Fruit fly (Drosophila melanogaster) whole organism, pupa: Measurements from ENCODE around the gene CG33178.

Source experiments
- CG17806 ChIP-seq: fragments of 200-800 bp; sonication (Bioruptor generic); optimal IDR thresholded peaks from 2 replicates; lab custom pipeline; 2018; ENCODE audit warnings: missing biosample characterization, mild to moderate bottlenecking, missing genetic modification characterization, moderate library complexity
- CG8301 ChIP-seq: fragments of 200-800 bp; sonication (Bioruptor generic); optimal IDR thresholded peaks from 2 replicates; lab custom pipeline; 2018; ENCODE audit warnings: missing biosample characterization, mild to moderate bottlenecking, missing genetic modification characterization
- CG9948 ChIP-seq: fragments of 200-800 bp; sonication (Bioruptor generic); optimal IDR thresholded peaks from 2 replicates; lab custom pipeline; 2018; ENCODE audit warnings: missing biosample characterization, mild to moderate bottlenecking, missing genetic modification characterization, moderate library complexity
- EcR ChIP-seq: fragments of 200-800 bp; sonication (Bioruptor generic); optimal IDR thresholded peaks from 3 replicates; lab custom pipeline; 2019; ENCODE audit warnings: missing biosample characterization, missing genetic modification characterization, mild to moderate bottlenecking, moderate library complexity, missing genetic modification reagents
- Ets98B ChIP-seq: fragments of 200-800 bp; sonication (Bioruptor generic); IDR thresholded peaks from 2 replicates; pipeline ENCODE4 v1.3.6; 2022; ENCODE audit warnings: missing biosample characterization, missing genetic modification characterization
- Pif1A ChIP-seq: fragments of 200-800 bp; sonication (Bioruptor generic); optimal IDR thresholded peaks from 3 replicates; lab custom pipeline; 2016; ENCODE audit warnings: missing biosample characterization, missing genetic modification characterization
- Pif1B ChIP-seq: fragments of 200-800 bp; sonication (Bioruptor generic); optimal IDR thresholded peaks from 3 replicates; lab custom pipeline; 2016; ENCODE audit warnings: missing biosample characterization, missing genetic modification characterization
- fd96Ca ChIP-seq: fragments of 200-800 bp; sonication (Bioruptor generic); IDR thresholded peaks from 3 replicates; pipeline ENCODE4 v1.3.6; 2022; ENCODE audit warnings: missing biosample characterization, missing genetic modification characterization

DNA sequence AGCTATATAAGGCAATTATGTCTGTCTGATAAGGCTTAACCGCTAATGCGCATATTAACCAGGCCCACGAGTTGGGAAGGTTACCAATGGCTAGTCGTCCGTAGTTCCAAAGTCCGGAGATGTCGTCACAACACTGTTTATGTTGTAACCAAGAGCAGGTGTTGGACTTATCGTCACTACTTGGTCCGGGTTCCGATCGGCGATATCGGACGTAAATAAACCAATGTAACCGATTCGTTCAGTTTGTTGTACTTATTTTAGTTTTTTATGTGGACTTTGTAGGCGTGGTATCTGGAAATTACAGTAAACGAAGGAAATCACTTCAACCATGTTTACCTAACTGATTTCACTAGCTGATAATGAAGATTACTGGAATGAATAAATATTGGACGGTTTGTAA, 4.2 kb upstream of the CG33178 start:
- no peak for TF ChIP-seq Pif1B (GFP tag; lab: Kevin White, UChicago)
- TF ChIP-seq CG17806 (tag; lab: Kevin White, UChicago), result no peak
- TF ChIP-seq Pif1A, result no peak
- no peak for TF ChIP-seq CG9948 (tag; lab: Kevin White, UChicago)
- TF ChIP-seq Ets98B (GFP tag; lab: Robert Waterston, UW), result no peak
- TF ChIP-seq fd96Ca, result no peak
- no peak for TF ChIP-seq EcR (GFP tag; lab: Kevin White, UChicago)
- no peak for TF ChIP-seq CG8301
